Fruit fly (Drosophila melanogaster) whole organism, embryonic: Measurements from ENCODE around the gene nmo.
A peak's percentile ranks its signal among the peaks of the same experiment; 100 is the strongest.

ENCODE experiments used
- Ada2b ChIP-seq: fragments of 200-800 bp; sonication (Bioruptor generic); IDR thresholded peaks from 2 replicates; pipeline ENCODE4 v1.3.6; 2022; ENCODE audit warnings: missing biosample characterization, missing genetic modification characterization
- Awh ChIP-seq: fragments of 200-800 bp; sonication (Bioruptor generic); IDR thresholded peaks from 2 replicates; pipeline ENCODE4, ENCODE4 v1.3.6; 2022; ENCODE audit warnings: missing biosample characterization, missing genetic modification characterization
- Blimp-1 ChIP-seq: fragments of 200-800 bp; sonication (Bioruptor generic); optimal IDR thresholded peaks from 3 replicates; lab custom pipeline; 2018; ENCODE audit warnings: missing biosample characterization, missing genetic modification characterization, mild to moderate bottlenecking, moderate library complexity, missing genetic modification reagents
- CG10654 ChIP-seq: fragments of 200-800 bp; sonication (Bioruptor generic); optimal IDR thresholded peaks from 2 replicates; lab custom pipeline; 2016; ENCODE audit warnings: missing biosample characterization, missing genetic modification characterization
- CG10979 ChIP-seq: fragments of 200-800 bp; sonication (Bioruptor generic); optimal IDR thresholded peaks from 2 replicates; lab custom pipeline; 2018; ENCODE audit warnings: missing biosample characterization, mild to moderate bottlenecking, missing genetic modification characterization, moderate library complexity
- CG13424 ChIP-seq: fragments of 200-800 bp; sonication (Bioruptor generic); optimal IDR thresholded peaks from 2 replicates; lab custom pipeline; 2019; ENCODE audit warnings: missing biosample characterization, mild to moderate bottlenecking, missing genetic modification characterization, moderate library complexity
- CG1529 ChIP-seq: fragments of 200-800 bp; sonication (Bioruptor generic); optimal IDR thresholded peaks from 3 replicates; lab custom pipeline; 2018; ENCODE audit warnings: missing biosample characterization, missing genetic modification characterization
- CG15696 ChIP-seq: fragments of 200-800 bp; sonication (Bioruptor generic); optimal IDR thresholded peaks from 2 replicates; lab custom pipeline; 2019; ENCODE audit warnings: missing biosample characterization, mild to moderate bottlenecking, missing genetic modification characterization, moderate library complexity
- CG17385 ChIP-seq: fragments of 200-800 bp; sonication (Bioruptor generic); optimal IDR thresholded peaks from 3 replicates; lab custom pipeline; 2018; ENCODE audit warnings: missing biosample characterization, mild to moderate bottlenecking, missing genetic modification characterization
- CG34376 ChIP-seq: fragments of 200-800 bp; sonication (Bioruptor generic); optimal IDR thresholded peaks from 2 replicates; lab custom pipeline; 2018; ENCODE audit warnings: missing biosample characterization, mild to moderate bottlenecking, missing genetic modification characterization
- CG3847 ChIP-seq: fragments of 200-800 bp; sonication (Bioruptor generic); IDR thresholded peaks from 2 replicates; pipeline ENCODE4 v1.3.6; 2022; ENCODE audit warnings: missing biosample characterization, missing genetic modification characterization
- CG42726 ChIP-seq: fragments of 200-800 bp; sonication (Bioruptor generic); IDR thresholded peaks from 2 replicates; pipeline ENCODE4 v1.3.6; 2022; ENCODE audit warnings: missing biosample characterization, missing genetic modification characterization; ENCODE audit not compliant: partially characterized antibody
- CG6683 ChIP-seq: fragments of 200-800 bp; sonication (Bioruptor generic); optimal IDR thresholded peaks from 2 replicates; lab custom pipeline; 2017; ENCODE audit warnings: missing biosample characterization, mild to moderate bottlenecking, missing genetic modification characterization, missing genetic modification reagents
- CG6813 ChIP-seq: fragments of 200-800 bp; sonication (Bioruptor generic); optimal IDR thresholded peaks from 2 replicates; lab custom pipeline; 2017; ENCODE audit warnings: missing biosample characterization, missing genetic modification characterization, mild to moderate bottlenecking, moderate library complexity, missing genetic modification reagents
- CG8290 ChIP-seq, 3 experiments: fragments of 200-800 bp; sonication (Bioruptor generic); optimal IDR thresholded peaks; 2 replicates each; lab custom pipeline; 2016 to 2019; ENCODE audit warnings: missing biosample characterization in 3 of 3, missing genetic modification characterization in 3 of 3, mild to moderate bottlenecking in 2 of 3, moderate library complexity in 1 of 3
- CG9727 ChIP-seq: fragments of 200-800 bp; sonication (Bioruptor generic); optimal IDR thresholded peaks from 3 replicates; lab custom pipeline; 2017; ENCODE audit warnings: missing biosample characterization, mild to moderate bottlenecking, missing genetic modification characterization
- Camta ChIP-seq: fragments of 200-800 bp; sonication (Bioruptor generic); optimal IDR thresholded peaks from 2 replicates; lab custom pipeline; 2016; ENCODE audit warnings: missing biosample characterization, missing genetic modification characterization
- Dip2 ChIP-seq: fragments of 200-800 bp; sonication (Bioruptor generic); IDR thresholded peaks from 2 replicates; pipeline ENCODE4 v1.3.6; 2022; ENCODE audit warnings: missing biosample characterization, missing genetic modification characterization
- HLH4C ChIP-seq: fragments of 200-800 bp; sonication (Bioruptor generic); IDR thresholded peaks from 3 replicates; pipeline ENCODE4 v1.3.6; 2022; ENCODE audit warnings: missing biosample characterization, missing genetic modification characterization; ENCODE audit not compliant: partially characterized antibody
- Hr39 ChIP-seq: fragments of >200 bp; optimal IDR thresholded peaks from 2 replicates; lab custom pipeline; 2017
- Optix ChIP-seq: fragments of 200-800 bp; sonication (Bioruptor generic); IDR thresholded peaks from 3 replicates; pipeline ENCODE4 v1.3.6; 2022; ENCODE audit warnings: missing biosample characterization, missing genetic modification characterization
- PHDP ChIP-seq: fragments of 200-800 bp; sonication (Bioruptor generic); optimal IDR thresholded peaks from 3 replicates; lab custom pipeline; 2018; ENCODE audit warnings: missing biosample characterization, mild to moderate bottlenecking, missing genetic modification characterization, moderate library complexity
- ap ChIP-seq: fragments of 200-800 bp; sonication (Bioruptor generic); IDR thresholded peaks from 2 replicates; pipeline ENCODE4 v1.3.6; 2022; ENCODE audit warnings: missing biosample characterization, missing genetic modification characterization
- bsh ChIP-seq, 2 experiments: fragments of 200-800 bp; sonication (Bioruptor generic); optimal IDR thresholded peaks; 2 replicates each; lab custom pipeline; 2017 to 2018; ENCODE audit warnings: mild to moderate bottlenecking in 2 of 2, missing biosample characterization in 2 of 2, missing genetic modification characterization in 2 of 2, moderate library complexity in 1 of 2
- dati ChIP-seq: fragments of 200-800 bp; sonication (Bioruptor generic); IDR thresholded peaks from 2 replicates; pipeline ENCODE4 v1.3.6; 2022; ENCODE audit warnings: missing biosample characterization, missing genetic modification characterization
- exex ChIP-seq: fragments of 200-800 bp; sonication (Bioruptor generic); optimal IDR thresholded peaks from 4 replicates; lab custom pipeline; 2018; ENCODE audit warnings: missing biosample characterization, mild to moderate bottlenecking, missing genetic modification characterization, moderate library complexity
- fd96Cb ChIP-seq: fragments of 200-800 bp; sonication (Bioruptor generic); optimal IDR thresholded peaks from 2 replicates; lab custom pipeline; 2018; ENCODE audit warnings: missing biosample characterization, mild to moderate bottlenecking, missing genetic modification characterization, moderate library complexity
- grn ChIP-seq: fragments of 200-800 bp; sonication (Bioruptor generic); optimal IDR thresholded peaks from 3 replicates; lab custom pipeline; 2017; ENCODE audit warnings: missing biosample characterization, missing genetic modification characterization
- her ChIP-seq: fragments of 200-800 bp; sonication (Bioruptor generic); optimal IDR thresholded peaks from 2 replicates; lab custom pipeline; 2016; ENCODE audit warnings: missing biosample characterization, missing genetic modification characterization
- jing ChIP-seq: fragments of 200-800 bp; sonication (Bioruptor generic); optimal IDR thresholded peaks from 2 replicates; lab custom pipeline; 2018; ENCODE audit warnings: missing biosample characterization, mild to moderate bottlenecking, missing genetic modification characterization
- mirr ChIP-seq: fragments of 200-800 bp; sonication (Bioruptor generic); optimal IDR thresholded peaks from 3 replicates; lab custom pipeline; 2018; ENCODE audit warnings: missing biosample characterization, mild to moderate bottlenecking, missing genetic modification characterization
- odd ChIP-seq: fragments of 200-800 bp; sonication (Bioruptor generic); optimal IDR thresholded peaks from 2 replicates; lab custom pipeline; 2017; ENCODE audit warnings: missing biosample characterization, mild to moderate bottlenecking, missing genetic modification characterization
- p53 ChIP-seq: fragments of 200-800 bp; sonication (Bioruptor generic); optimal IDR thresholded peaks from 2 replicates; lab custom pipeline; 2016; ENCODE audit warnings: missing biosample characterization, missing genetic modification characterization
- prd ChIP-seq, 3 experiments: fragments of >200 bp in 2 of 3; fragments of 200-800 bp in 1 of 3; sonication (Bioruptor generic) in 1 of 3; optimal IDR thresholded peaks in 2 of 3; IDR thresholded peaks in 1 of 3; 2 replicates in 2 of 3; 3 replicates in 1 of 3; pipeline versions ENCODE4 v1.3.6 to Lab custom; 2017 to 2022; ENCODE audit warnings: missing biosample characterization in 1 of 3, missing genetic modification characterization in 1 of 3
- ranshi ChIP-seq: fragments of 200-800 bp; sonication (Bioruptor generic); IDR thresholded peaks from 2 replicates; pipeline ENCODE4 v1.3.6; 2022; ENCODE audit warnings: missing biosample characterization, missing genetic modification characterization
- sc ChIP-seq, 3 experiments: fragments of >200 bp in 2 of 3; fragments of 200-800 bp in 1 of 3; sonication (Bioruptor generic) in 1 of 3; optimal IDR thresholded peaks; 2 replicates in 2 of 3; 3 replicates in 1 of 3; lab custom pipeline; 2017; ENCODE audit warnings: mild to moderate bottlenecking in 1 of 3, missing biosample characterization in 1 of 3, missing genetic modification characterization in 1 of 3, missing genetic modification reagents in 1 of 3
- sens ChIP-seq: fragments of 200-800 bp; sonication (Bioruptor generic); peaks from one replicate; lab custom pipeline; 2016; ENCODE audit warnings: missing biosample characterization, missing genetic modification characterization
- sisA ChIP-seq: fragments of 200-800 bp; sonication (Bioruptor generic); IDR thresholded peaks from 2 replicates; pipeline ENCODE4 v1.3.6; 2022; ENCODE audit warnings: missing biosample characterization, missing genetic modification characterization
- sug ChIP-seq: fragments of 200-800 bp; optimal IDR thresholded peaks from 2 replicates; lab custom pipeline; 2019; ENCODE audit warnings: missing biosample characterization, mild to moderate bottlenecking, missing genetic modification characterization, moderate library complexity
- tll ChIP-seq, 2 experiments: fragments of 200-800 bp in 1 of 2; fragments of >200 bp in 1 of 2; sonication (Bioruptor generic) in 1 of 2; optimal IDR thresholded peaks; 2 replicates each; lab custom pipeline; 2017 to 2019; ENCODE audit warnings: missing biosample characterization in 2 of 2, missing genetic modification characterization in 2 of 2, mild to moderate bottlenecking in 1 of 2, moderate library complexity in 1 of 2
- yki ChIP-seq: fragments of >200 bp; optimal IDR thresholded peaks from 3 replicates; lab custom pipeline; 2018
- z ChIP-seq: fragments of 200-800 bp; sonication (Bioruptor generic); IDR thresholded peaks from 3 replicates; pipeline ENCODE4 v1.3.6; 2022; ENCODE audit warnings: missing biosample characterization, missing genetic modification characterization
- zen ChIP-seq: fragments of 200-800 bp; sonication (Bioruptor generic); optimal IDR thresholded peaks from 3 replicates; lab custom pipeline; 2018; ENCODE audit warnings: missing biosample characterization, mild to moderate bottlenecking, missing genetic modification characterization, moderate library complexity

The nmo gene

DNA sequence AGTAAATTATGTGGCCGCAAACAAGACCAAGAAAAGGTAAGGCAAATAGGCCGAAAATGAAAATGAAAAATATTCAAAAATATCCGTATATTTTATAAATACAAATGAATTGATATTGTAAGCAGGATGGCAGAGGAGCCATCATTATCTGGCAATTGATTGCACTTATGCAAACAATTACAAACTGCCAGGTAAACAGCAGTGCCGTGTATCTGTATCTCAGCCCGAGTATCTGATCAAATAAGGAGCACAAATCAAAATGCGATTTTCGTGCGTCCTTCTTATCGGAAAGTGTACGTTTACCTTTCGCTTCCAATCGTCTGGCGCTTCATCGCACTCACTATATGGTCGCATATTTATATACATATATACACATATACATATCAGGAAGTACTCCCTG is 35.8 kb upstream of the nmo start (continued):
- no peak for TF ChIP-seq Ada2b (GFP tag; lab: Robert Waterston, UW)
- TF ChIP-seq HLH4C = no peak
- no peak for TF ChIP-seq fd96Cb (tag; lab: Kevin White, UChicago)
- TF ChIP-seq Dip2 (GFP tag; lab: Robert Waterston, UW) = no peak
- TF ChIP-seq dati = no peak
- no peak for TF ChIP-seq bsh (GFP tag; optimal IDR thresholded peaks at IDR 0.05; lab: Kevin White, UChicago)
- TF ChIP-seq sisA (GFP tag; lab: Robert Waterston, UW) = no peak
- TF ChIP-seq zen = no peak
- no peak for TF ChIP-seq sc (optimal IDR thresholded peaks at IDR 0.05; lab: Kevin White, UChicago)
- no peak for TF ChIP-seq sc (GFP tag; optimal IDR thresholded peaks at IDR 0.05; lab: Kevin White, UChicago)
- peak in 1 of 2 experiments; percentile 45 for TF ChIP-seq tll (GFP tag; optimal IDR thresholded peaks at IDR 0.05; lab: Kevin White, UChicago)
- no peak for TF ChIP-seq CG10654 (GFP tag; lab: Kevin White, UChicago)
- TF ChIP-seq her (GFP tag; lab: Kevin White, UChicago) = no peak
- peak; percentile 15 for TF ChIP-seq sens (GFP tag; lab: Kevin White, UChicago)
- TF ChIP-seq PHDP (tag; lab: Kevin White, UChicago) = no peak
- TF ChIP-seq CG10979 (tag; lab: Kevin White, UChicago) = no peak
- TF ChIP-seq CG3847 (GFP tag; lab: Robert Waterston, UW) = no peak
- no peak for TF ChIP-seq ap (GFP tag; lab: Robert Waterston, UW)
- TF ChIP-seq CG9727 (GFP tag; lab: Kevin White, UChicago) = peak; percentile 51
- no peak for TF ChIP-seq prd (optimal IDR thresholded peaks at IDR 0.05; lab: Kevin White, UChicago)
- TF ChIP-seq prd (GFP tag; IDR thresholded peaks at IDR 0.05; lab: Robert Waterston, UW) = 0 out of 3 replicates have a peak, but pooled peaks have one; percentile 7
- no peak for TF ChIP-seq CG8290 (GFP tag; optimal IDR thresholded peaks at IDR 0.05; lab: Kevin White, UChicago)
- no peak for TF ChIP-seq CG8290 (tag; optimal IDR thresholded peaks at IDR 0.05; lab: Kevin White, UChicago)
- TF ChIP-seq Blimp-1 = no peak
- TF ChIP-seq Optix (GFP tag; lab: Robert Waterston, UW) = no peak
- TF ChIP-seq CG15696 (tag; lab: Kevin White, UChicago) = peak; percentile 74
- TF ChIP-seq z (GFP tag; lab: Robert Waterston, UW) = no peak
- no peak for TF ChIP-seq p53
- no peak for TF ChIP-seq CG6813 (GFP tag; lab: Kevin White, UChicago)
- TF ChIP-seq CG13424 = no peak
- no peak for TF ChIP-seq yki (lab: Kevin White, UChicago)
- no peak for TF ChIP-seq CG1529 (GFP tag; lab: Kevin White, UChicago)
- no peak for TF ChIP-seq ranshi (GFP tag; lab: Robert Waterston, UW)

DNA sequence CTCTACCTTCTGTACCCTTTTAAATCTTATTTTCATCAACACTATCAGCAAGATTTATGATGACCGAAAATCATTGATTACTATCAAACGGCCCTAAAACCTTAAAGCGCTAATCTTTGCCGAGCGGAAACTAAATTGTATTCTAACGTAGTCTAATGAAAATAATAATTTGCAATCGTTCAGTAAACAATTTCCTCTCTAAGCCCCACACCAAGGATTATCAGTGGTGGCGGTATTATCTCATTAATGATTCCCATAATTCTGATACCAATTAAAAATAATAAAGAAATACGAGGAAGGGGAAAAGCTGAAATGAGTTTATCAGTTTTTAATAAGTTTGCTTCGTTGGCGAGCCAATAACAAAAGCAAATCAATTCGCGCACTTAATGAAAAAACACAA is 34.9 kb upstream of the nmo start:
- TF ChIP-seq grn (GFP tag; lab: Kevin White, UChicago) (peak; percentile 8), exex (tag; lab: Kevin White, UChicago) (peak; percentile 100), CG42726 (no peak), mirr (GFP tag; lab: Kevin White, UChicago) (peak; percentile 77), Camta (no peak), odd (GFP tag; lab: Kevin White, UChicago) (no peak), Awh (no peak), sug (peak; percentile 44), CG17385 (no peak), Hr39 (no peak), jing (GFP tag; lab: Kevin White, UChicago) (no peak), CG6683 (GFP tag; lab: Kevin White, UChicago) (no peak), CG34376 (GFP tag; lab: Kevin White, UChicago) (peak; percentile 2)
